5 fruit fly cellular contexts compared by ENCODE assay signal in the genomic region with DNA sequence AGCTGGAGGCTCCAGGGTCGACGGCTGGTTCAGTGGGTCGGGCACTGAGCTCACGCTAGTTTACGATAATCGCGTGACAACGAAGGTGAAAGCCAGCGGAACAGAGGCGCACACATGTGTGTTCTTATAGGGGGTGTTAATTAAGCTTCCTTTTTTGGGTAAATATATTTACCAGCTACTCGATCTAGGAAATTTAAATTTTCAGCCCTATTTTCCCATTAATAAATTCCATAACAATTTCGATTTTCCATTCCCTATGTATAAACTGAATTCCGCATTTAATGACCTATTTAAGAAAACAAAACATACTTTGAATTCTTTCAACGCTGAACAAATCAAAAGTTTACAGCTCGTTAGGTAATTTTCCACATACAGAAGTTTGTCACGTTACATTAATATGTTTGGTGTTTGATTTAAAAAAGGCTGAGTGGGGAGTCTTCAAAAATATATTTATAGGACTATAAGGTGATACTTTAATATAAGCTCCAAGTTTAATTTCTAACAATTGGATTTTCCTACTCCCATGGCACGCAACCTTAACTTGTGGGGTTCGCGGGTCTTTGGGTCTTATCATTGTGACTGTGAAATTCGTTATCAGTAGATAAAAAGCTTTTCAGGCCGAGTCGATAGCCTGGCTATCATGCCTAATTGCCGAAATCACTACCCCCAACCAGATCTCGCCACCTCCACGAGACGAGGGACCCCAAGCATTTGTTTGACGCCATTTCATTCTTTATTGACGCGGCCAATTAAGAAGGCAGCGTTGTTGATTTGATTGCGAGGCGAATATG.
TF ChIP-seq lines count a peak whose summit lies in the region.

A gene (plus strand): TSS at position 449 of the 791 bp plus-strand sequence.

- TF ChIP-seq CTCF in whole organism, embryonic (GFP tag; optimal IDR thresholded peaks at IDR 0.05; lab: Kevin White, UChicago) = no peak

TF ChIP-seq in whole organism, adult, 20 proteins besides CTCF, POLR2A, EP300 and RAD21 (continues in another document):
- TF ChIP-seq CG14711 (tag; optimal IDR thresholded peaks at IDR 0.05; lab: Kevin White, UChicago) = peak; percentile 20
- peak; percentile 35 for TF ChIP-seq kay (GFP tag; lab: Kevin White, UChicago; ENCODE audit: borderline replicate concordance)
- TF ChIP-seq cnc (optimal IDR thresholded peaks at IDR 0.05; lab: Kevin White, UChicago) = no peak
- peak; percentile 86 for TF ChIP-seq CG11617 (GFP tag; optimal IDR thresholded peaks at IDR 0.05; lab: Kevin White, UChicago)
- TF ChIP-seq Mnt (GFP tag; optimal IDR thresholded peaks at IDR 0.05; lab: Kevin White, UChicago) = peak; percentile 11
- TF ChIP-seq cic (GFP tag; optimal IDR thresholded peaks at IDR 0.05; lab: Kevin White, UChicago) = no peak
- peak; percentile 75 for TF ChIP-seq CG5204 (GFP tag; optimal IDR thresholded peaks at IDR 0.05; lab: Kevin White, UChicago)
- TF ChIP-seq Clk (GFP tag; optimal IDR thresholded peaks at IDR 0.05; lab: Kevin White, UChicago) = no peak
- TF ChIP-seq CG33017 (tag; optimal IDR thresholded peaks at IDR 0.05; lab: Kevin White, UChicago) = peak; percentile 63
- peak; percentile 63 for TF ChIP-seq CG7045 (GFP tag; optimal IDR thresholded peaks at IDR 0.05; lab: Kevin White, UChicago)
- peak; percentile 56 for TF ChIP-seq toe (GFP tag; optimal IDR thresholded peaks at IDR 0.05; lab: Kevin White, UChicago)
- peak; percentile 58 for TF ChIP-seq Hr96 (GFP tag; optimal IDR thresholded peaks at IDR 0.05; lab: Kevin White, UChicago)
- TF ChIP-seq pad (GFP tag; optimal IDR thresholded peaks at IDR 0.05; lab: Kevin White, UChicago) = peak; percentile 42
- TF ChIP-seq bab1 (GFP tag; optimal IDR thresholded peaks at IDR 0.05; lab: Kevin White, UChicago) = no peak
- TF ChIP-seq CG1620 (GFP tag; optimal IDR thresholded peaks at IDR 0.05; lab: Kevin White, UChicago) = peak; percentile 14
- peak; percentile 52 for TF ChIP-seq CG7101 (tag; optimal IDR thresholded peaks at IDR 0.05; lab: Kevin White, UChicago)

TF ChIP-seq in whole organism, embryonic, 481 proteins besides CTCF, POLR2A, EP300 and RAD21 (continues in another document):
- peak; percentile 59 for TF ChIP-seq CG10209 (GFP tag; optimal IDR thresholded peaks at IDR 0.05; lab: Kevin White, UChicago)
- no peak for TF ChIP-seq CG9609 (GFP tag; optimal IDR thresholded peaks at IDR 0.05; lab: Kevin White, UChicago)
- TF ChIP-seq Fer2 (tag; optimal IDR thresholded peaks at IDR 0.05; lab: Kevin White, UChicago) = no peak
- TF ChIP-seq CG4404 (GFP tag; IDR thresholded peaks at IDR 0.05; lab: Robert Waterston, UW) = no peak
- no peak for TF ChIP-seq cas (GFP tag; IDR thresholded peaks at IDR 0.05; lab: Robert Waterston, UW)
- TF ChIP-seq HLH4C (GFP tag; IDR thresholded peaks at IDR 0.05; lab: Robert Waterston, UW; ENCODE audit: partially characterized antibody) = no peak
- no peak for TF ChIP-seq Atf6 (GFP tag; IDR thresholded peaks at IDR 0.05; lab: Robert Waterston, UW)
- no peak for TF ChIP-seq Dbx (GFP tag; IDR thresholded peaks at IDR 0.05; lab: Robert Waterston, UW)
- TF ChIP-seq Optix (GFP tag; IDR thresholded peaks at IDR 0.05; lab: Robert Waterston, UW) = no peak
- TF ChIP-seq her (GFP tag; optimal IDR thresholded peaks at IDR 0.05; lab: Kevin White, UChicago) = no peak
- no peak for TF ChIP-seq gro (GFP tag; optimal IDR thresholded peaks at IDR 0.05; lab: Kevin White, UChicago)
- TF ChIP-seq CG10462 (GFP tag; optimal IDR thresholded peaks at IDR 0.05; lab: Kevin White, UChicago) = no peak
- TF ChIP-seq CG4328 (GFP tag; optimal IDR thresholded peaks at IDR 0.05; lab: Kevin White, UChicago) = no peak
- no peak for TF ChIP-seq lbe (GFP tag; optimal IDR thresholded peaks at IDR 0.05; lab: Kevin White, UChicago)
- TF ChIP-seq Usf (GFP tag; optimal IDR thresholded peaks at IDR 0.05; lab: Kevin White, UChicago) = no peak
- no peak for TF ChIP-seq hbn (GFP tag; IDR thresholded peaks at IDR 0.05; lab: Robert Waterston, UW; ENCODE audit: partially characterized antibody)
- no peak for TF ChIP-seq nerfin-2 (GFP tag; IDR thresholded peaks at IDR 0.05; lab: Robert Waterston, UW; ENCODE audit: partially characterized antibody)

TF ChIP-seq in whole organism, prepupa, 60 proteins besides CTCF, POLR2A, EP300 and RAD21 (continues in another document):
- no peak for TF ChIP-seq achi (GFP tag; optimal IDR thresholded peaks at IDR 0.05; lab: Kevin White, UChicago)
- no peak for TF ChIP-seq CG3032 (tag; optimal IDR thresholded peaks at IDR 0.05; lab: Kevin White, UChicago)
- TF ChIP-seq CG6792 (GFP tag; optimal IDR thresholded peaks at IDR 0.05; lab: Kevin White, UChicago) = peak; percentile 13
- peak; percentile 34 for TF ChIP-seq CG31627 (GFP tag; optimal IDR thresholded peaks at IDR 0.05; lab: Kevin White, UChicago)
- no peak for TF ChIP-seq dac (GFP tag; optimal IDR thresholded peaks at IDR 0.05; lab: Kevin White, UChicago)
- no peak for TF ChIP-seq Sox15 (GFP tag; optimal IDR thresholded peaks at IDR 0.05; lab: Kevin White, UChicago)
- TF ChIP-seq dsx (GFP tag; optimal IDR thresholded peaks at IDR 0.05; lab: Kevin White, UChicago; ENCODE audit: poor library complexity, severe bottlenecking) = no peak
- TF ChIP-seq CG6854 (GFP tag; optimal IDR thresholded peaks at IDR 0.05; lab: Kevin White, UChicago) = no peak
- TF ChIP-seq CG11294 (GFP tag; IDR thresholded peaks at IDR 0.05; lab: Robert Waterston, UW) = no peak
- TF ChIP-seq spab (GFP tag; optimal IDR thresholded peaks at IDR 0.05; lab: Kevin White, UChicago) = no peak
- no peak for TF ChIP-seq CG1621 (tag; optimal IDR thresholded peaks at IDR 0.05; lab: Kevin White, UChicago)
- peak; percentile 15 for TF ChIP-seq fkh (GFP tag; optimal IDR thresholded peaks at IDR 0.05; lab: Kevin White, UChicago)
- TF ChIP-seq Ets96B (tag; optimal IDR thresholded peaks at IDR 0.05; lab: Kevin White, UChicago) = no peak
- TF ChIP-seq Ets21C (GFP tag; optimal IDR thresholded peaks at IDR 0.05; lab: Kevin White, UChicago) = no peak
- TF ChIP-seq esn (GFP tag; optimal IDR thresholded peaks at IDR 0.05; lab: Kevin White, UChicago) = peak; percentile 56
- TF ChIP-seq Gug (GFP tag; IDR thresholded peaks at IDR 0.05; lab: Robert Waterston, UW) = no peak
- TF ChIP-seq salr (GFP tag; optimal IDR thresholded peaks at IDR 0.05; lab: Kevin White, UChicago) = no peak
- TF ChIP-seq CG10669 (GFP tag; optimal IDR thresholded peaks at IDR 0.05; lab: Kevin White, UChicago) = no peak

TF ChIP-seq in whole organism, pupa, 21 proteins besides CTCF, POLR2A, EP300 and RAD21:
- TF ChIP-seq Ets98B (GFP tag; IDR thresholded peaks at IDR 0.05; lab: Robert Waterston, UW) (0 out of 2 replicates have a peak, but pooled peaks have one; percentile 26), EcR (GFP tag; optimal IDR thresholded peaks at IDR 0.05; lab: Kevin White, UChicago) (peak; percentile 74), fd96Ca (GFP tag; IDR thresholded peaks at IDR 0.05; lab: Robert Waterston, UW) (0 out of 3 replicates have a peak, but pooled peaks have one; percentile 23), CG10348 (GFP tag; IDR thresholded peaks at IDR 0.05; lab: Robert Waterston, UW) (no peak), rn (GFP tag; IDR thresholded peaks at IDR 0.05; lab: Robert Waterston, UW) (no peak)

TF ChIP-seq in whole organism, wandering third instar larva, 38 proteins besides CTCF, POLR2A, EP300 and RAD21:
- TF ChIP-seq br (GFP tag; optimal IDR thresholded peaks at IDR 0.05; lab: Kevin White, UChicago) (peak; percentile 41), CG32264 (GFP tag; optimal IDR thresholded peaks at IDR 0.05; lab: Kevin White, UChicago) (no peak), pan (optimal IDR thresholded peaks at IDR 0.05; lab: Kevin White, UChicago) (no peak), Dfd (GFP tag; optimal IDR thresholded peaks at IDR 0.05; lab: Kevin White, UChicago) (no peak), HLH106 (tag; optimal IDR thresholded peaks at IDR 0.05; lab: Kevin White, UChicago) (peak; percentile 50), ey (GFP tag; optimal IDR thresholded peaks at IDR 0.05; lab: Kevin White, UChicago) (peak; percentile 61), Myc (optimal IDR thresholded peaks at IDR 0.05; lab: Kevin White, UChicago) (no peak), Sp1 (GFP tag; optimal IDR thresholded peaks at IDR 0.05; lab: Kevin White, UChicago) (peak; percentile 24), rgr (GFP tag; optimal IDR thresholded peaks at IDR 0.05; lab: Kevin White, UChicago) (peak; percentile 27), tai (GFP tag; optimal IDR thresholded peaks at IDR 0.05; lab: Kevin White, UChicago) (peak; percentile 50), dl (GFP tag; optimal IDR thresholded peaks at IDR 0.05; lab: Kevin White, UChicago; ENCODE audit: insufficient read depth in 1 of 2, partially characterized antibody in 2 of 2) (no peak), dmrt93B (GFP tag; optimal IDR thresholded peaks at IDR 0.05; lab: Kevin White, UChicago) (peak; percentile 39), foxo (GFP tag; optimal IDR thresholded peaks at IDR 0.05; lab: Kevin White, UChicago) (peak in 1 of 2 experiments; percentile 74), h (GFP tag; optimal IDR thresholded peaks at IDR 0.05; lab: Kevin White, UChicago) (peak; percentile 48), fru (GFP tag; optimal IDR thresholded peaks at IDR 0.05; lab: Kevin White, UChicago) (peak; percentile 52), Vsx2 (GFP tag; optimal IDR thresholded peaks at IDR 0.05; lab: Kevin White, UChicago; ENCODE audit: partially characterized antibody) (peak; percentile 49), psq (GFP tag; optimal IDR thresholded peaks at IDR 0.05; lab: Kevin White, UChicago) (peak; percentile 35), Hr83 (GFP tag; optimal IDR thresholded peaks at IDR 0.05; lab: Kevin White, UChicago; ENCODE audit: poor library complexity, severe bottlenecking) (peak; percentile 26), Dif (GFP tag; optimal IDR thresholded peaks at IDR 0.05; lab: Kevin White, UChicago; ENCODE audit: partially characterized antibody) (no peak), GATAd (GFP tag; optimal IDR thresholded peaks at IDR 0.05; lab: Kevin White, UChicago) (no peak), OdsH (GFP tag; optimal IDR thresholded peaks at IDR 0.05; lab: Kevin White, UChicago) (peak; percentile 63), jim (GFP tag; optimal IDR thresholded peaks at IDR 0.05; lab: Kevin White, UChicago) (no peak), sv (GFP tag; optimal IDR thresholded peaks at IDR 0.05; lab: Kevin White, UChicago) (no peak), CG9705 (GFP tag; optimal IDR thresholded peaks at IDR 0.05; lab: Kevin White, UChicago) (no peak)
